Fruit fly (Drosophila melanogaster) whole organism, prepupa: ENCODE data around the gene FER.

ENCODE experiments used
- Blimp-1 ChIP-seq: fragments of 200-800 bp; sonication (Bioruptor generic); optimal IDR thresholded peaks from 3 replicates; lab custom pipeline; 2017; ENCODE audit warnings: missing biosample characterization, missing genetic modification characterization, mild to moderate bottlenecking, moderate library complexity, missing genetic modification reagents
- CG10669 ChIP-seq: fragments of 200-800 bp; sonication (Bioruptor generic); optimal IDR thresholded peaks from 3 replicates; lab custom pipeline; 2018; ENCODE audit warnings: missing biosample characterization, mild to moderate bottlenecking, missing genetic modification characterization, moderate library complexity
- CG11902 ChIP-seq: fragments of 200-800 bp; sonication (Bioruptor generic); optimal IDR thresholded peaks from 3 replicates; lab custom pipeline; 2016; ENCODE audit warnings: missing biosample characterization, missing genetic modification characterization
- CG15336 ChIP-seq: fragments of 200-800 bp; sonication (Bioruptor generic); IDR thresholded peaks from 2 replicates; pipeline ENCODE4 v1.3.6; 2022; ENCODE audit warnings: missing biosample characterization, missing genetic modification characterization
- CG16779 ChIP-seq: fragments of 200-800 bp; sonication (Bioruptor generic); optimal IDR thresholded peaks from 3 replicates; lab custom pipeline; 2017; ENCODE audit warnings: missing biosample characterization, mild to moderate bottlenecking, missing genetic modification characterization
- CG32006 ChIP-seq: fragments of 200-800 bp; sonication (Bioruptor generic); optimal IDR thresholded peaks from 3 replicates; lab custom pipeline; 2017; ENCODE audit warnings: missing biosample characterization, mild to moderate bottlenecking, missing genetic modification characterization
- CG34406 ChIP-seq: fragments of 200-800 bp; sonication (Bioruptor generic); optimal IDR thresholded peaks from 3 replicates; lab custom pipeline; 2016; ENCODE audit warnings: missing biosample characterization, missing genetic modification characterization
- CG3919 ChIP-seq: fragments of 200-800 bp; sonication (Bioruptor generic); optimal IDR thresholded peaks from 3 replicates; lab custom pipeline; 2016; ENCODE audit warnings: missing biosample characterization, missing genetic modification characterization
- CG4318 ChIP-seq: fragments of 200-800 bp; sonication (Bioruptor generic); optimal IDR thresholded peaks from 3 replicates; lab custom pipeline; 2017; ENCODE audit warnings: missing biosample characterization, mild to moderate bottlenecking, missing genetic modification characterization
- CG6163 ChIP-seq: fragments of 200-800 bp; sonication (Bioruptor generic); IDR thresholded peaks from 3 replicates; pipeline ENCODE4 v1.3.6; 2022; ENCODE audit warnings: missing biosample characterization, missing genetic modification characterization
- CG6276 ChIP-seq: fragments of 200-800 bp; sonication (Bioruptor generic); optimal IDR thresholded peaks from 2 replicates; lab custom pipeline; 2017; ENCODE audit warnings: missing biosample characterization, mild to moderate bottlenecking, missing genetic modification characterization
- CG6808 ChIP-seq: fragments of 200-800 bp; sonication (Bioruptor generic); optimal IDR thresholded peaks from 3 replicates; lab custom pipeline; 2017; ENCODE audit warnings: missing biosample characterization, missing genetic modification characterization, mild to moderate bottlenecking, moderate library complexity, missing genetic modification reagents
- CG6854 ChIP-seq: fragments of 200-800 bp; sonication (Bioruptor generic); optimal IDR thresholded peaks from 2 replicates; lab custom pipeline; 2017; ENCODE audit warnings: missing biosample characterization, mild to moderate bottlenecking, missing genetic modification characterization
- CG8119 ChIP-seq: fragments of 200-800 bp; sonication (Bioruptor generic); IDR thresholded peaks from 3 replicates; pipeline ENCODE4 v1.3.6; 2022; ENCODE audit warnings: missing biosample characterization, missing genetic modification characterization
- CG8632 ChIP-seq: fragments of 200-800 bp; sonication (Bioruptor generic); optimal IDR thresholded peaks from 3 replicates; lab custom pipeline; 2016; ENCODE audit warnings: missing biosample characterization, missing genetic modification characterization
- Eip78C ChIP-seq: fragments of 200-800 bp; sonication (Bioruptor generic); peaks from one replicate; lab custom pipeline; 2016; ENCODE audit warnings: missing biosample characterization, missing genetic modification characterization
- Eip93F ChIP-seq: fragments of 200-800 bp; sonication (Bioruptor generic); optimal IDR thresholded peaks from 2 replicates; lab custom pipeline; 2016; ENCODE audit warnings: missing biosample characterization, mild to moderate bottlenecking, missing genetic modification characterization
- Hr38 ChIP-seq: sonication (Bioruptor generic); optimal IDR thresholded peaks from 2 replicates; lab custom pipeline; 2016; ENCODE audit warnings: missing biosample characterization, missing genetic modification characterization
- Hr39 ChIP-seq: fragments of 200-800 bp; sonication (Bioruptor generic); optimal IDR thresholded peaks from 2 replicates; lab custom pipeline; 2016; ENCODE audit warnings: missing biosample characterization, missing genetic modification characterization
- Lpt ChIP-seq: fragments of 200-800 bp; sonication (Bioruptor generic); optimal IDR thresholded peaks from 3 replicates; lab custom pipeline; 2016; ENCODE audit warnings: missing biosample characterization, missing genetic modification characterization
- Met ChIP-seq: fragments of 200-800 bp; sonication (Bioruptor generic); optimal IDR thresholded peaks from 3 replicates; lab custom pipeline; 2016; ENCODE audit warnings: missing biosample characterization, missing genetic modification characterization
- OdsH ChIP-seq: fragments of 200-800 bp; sonication (Bioruptor generic); optimal IDR thresholded peaks from 3 replicates; lab custom pipeline; 2016; ENCODE audit warnings: missing biosample characterization, missing genetic modification characterization
- Sox14 ChIP-seq: fragments of 200-800 bp; sonication (Bioruptor generic); optimal IDR thresholded peaks from 3 replicates; lab custom pipeline; 2016; ENCODE audit warnings: missing biosample characterization, missing genetic modification characterization
- Sox15 ChIP-seq: fragments of 200-800 bp; sonication (Bioruptor generic); optimal IDR thresholded peaks from 3 replicates; lab custom pipeline; 2016; ENCODE audit warnings: missing biosample characterization, missing genetic modification characterization
- achi ChIP-seq: fragments of 200-800 bp; sonication (Bioruptor generic); optimal IDR thresholded peaks from 3 replicates; lab custom pipeline; 2016; ENCODE audit warnings: missing biosample characterization, missing genetic modification characterization
- acj6 ChIP-seq: fragments of 200-800 bp; sonication (Bioruptor generic); optimal IDR thresholded peaks from 3 replicates; lab custom pipeline; 2016; ENCODE audit warnings: missing biosample characterization, missing genetic modification characterization
- dac ChIP-seq: fragments of 200-800 bp; sonication (Bioruptor generic); optimal IDR thresholded peaks from 2 replicates; lab custom pipeline; 2017; ENCODE audit warnings: missing biosample characterization, mild to moderate bottlenecking, missing genetic modification characterization
- esn ChIP-seq: fragments of 200-800 bp; sonication (Bioruptor generic); optimal IDR thresholded peaks from 2 replicates; lab custom pipeline; 2016; ENCODE audit warnings: missing biosample characterization, mild to moderate bottlenecking, missing genetic modification characterization, moderate library complexity
- fkh ChIP-seq: fragments of 200-800 bp; sonication (Bioruptor generic); optimal IDR thresholded peaks from 3 replicates; lab custom pipeline; 2017; ENCODE audit warnings: missing biosample characterization, mild to moderate bottlenecking, missing genetic modification characterization, moderate library complexity
- lz ChIP-seq: fragments of 200-800 bp; sonication (Bioruptor generic); optimal IDR thresholded peaks from 3 replicates; lab custom pipeline; 2016; ENCODE audit warnings: missing biosample characterization, missing genetic modification characterization
- net ChIP-seq: fragments of 200-800 bp; sonication (Bioruptor generic); optimal IDR thresholded peaks from 3 replicates; lab custom pipeline; 2016; ENCODE audit warnings: missing biosample characterization, missing genetic modification characterization
- salr ChIP-seq, 2 experiments: fragments of 200-800 bp; sonication (Bioruptor generic); optimal IDR thresholded peaks; 3 replicates each; lab custom pipeline; 2016 to 2018; ENCODE audit warnings: missing biosample characterization in 2 of 2, missing genetic modification characterization in 2 of 2, mild to moderate bottlenecking in 1 of 2
- spab ChIP-seq: fragments of 200-800 bp; sonication (Bioruptor generic); optimal IDR thresholded peaks from 2 replicates; lab custom pipeline; 2017; ENCODE audit warnings: missing biosample characterization, mild to moderate bottlenecking, missing genetic modification characterization, missing genetic modification reagents
- ss ChIP-seq, 2 experiments: fragments of 200-800 bp; sonication (Bioruptor generic); optimal IDR thresholded peaks; 2 replicates in 1 of 2; 3 replicates in 1 of 2; lab custom pipeline; 2017 to 2018; ENCODE audit warnings: mild to moderate bottlenecking in 2 of 2, missing biosample characterization in 2 of 2, missing genetic modification characterization in 2 of 2, moderate library complexity in 1 of 2
- svp ChIP-seq: fragments of 200-800 bp; sonication (Bioruptor generic); peaks from one replicate; lab custom pipeline; 2016; ENCODE audit warnings: missing biosample characterization, missing genetic modification characterization
- topi ChIP-seq: fragments of 200-800 bp; sonication (Bioruptor generic); optimal IDR thresholded peaks from 3 replicates; lab custom pipeline; 2016; ENCODE audit warnings: missing biosample characterization, missing genetic modification characterization
- vri ChIP-seq: fragments of 200-800 bp; sonication (Bioruptor generic); optimal IDR thresholded peaks from 3 replicates; lab custom pipeline; 2016; ENCODE audit warnings: missing biosample characterization, mild to moderate bottlenecking, missing genetic modification characterization

FER gene

dm6 chr3R:9434543-9435407, 40.4 kb upstream of the FER start (continued):
- TF ChIP-seq acj6, result peak; percentile 48
- peak in 1 of 2 experiments; percentile 78 for TF ChIP-seq salr (GFP tag; optimal IDR thresholded peaks at IDR 0.05; lab: Kevin White, UChicago)
- TF ChIP-seq CG3919, result peak; percentile 60
- 0 out of 3 replicates have a peak, but pooled peaks have one; percentile 30 for TF ChIP-seq CG6163 (GFP tag; lab: Robert Waterston, UW)
- peak; percentile 73 for TF ChIP-seq achi (GFP tag; lab: Kevin White, UChicago)
- TF ChIP-seq CG32006 (GFP tag; lab: Kevin White, UChicago), result peak; percentile 85
- TF ChIP-seq CG15336 (GFP tag; lab: Robert Waterston, UW), result peak; percentile 93
- TF ChIP-seq ss (GFP tag; optimal IDR thresholded peaks at IDR 0.05; lab: Kevin White, UChicago), result no peak
- peak; percentile 32 for TF ChIP-seq CG10669
- peak; percentile 2 for TF ChIP-seq spab (GFP tag; lab: Kevin White, UChicago)
- no peak for TF ChIP-seq Blimp-1 (GFP tag; lab: Kevin White, UChicago)
- no peak for TF ChIP-seq Met (GFP tag; lab: Kevin White, UChicago)
- peak; percentile 5 for TF ChIP-seq Sox15 (GFP tag; lab: Kevin White, UChicago)
- peak; percentile 63 for TF ChIP-seq dac (GFP tag; lab: Kevin White, UChicago)
- peak; percentile 67 for TF ChIP-seq CG4318 (GFP tag; lab: Kevin White, UChicago)
- TF ChIP-seq CG6276 (GFP tag; lab: Kevin White, UChicago), result peak; percentile 85
- peak; percentile 60 for TF ChIP-seq svp (GFP tag; lab: Kevin White, UChicago)
- peak; percentile 73 for TF ChIP-seq OdsH (GFP tag; lab: Kevin White, UChicago)
- no peak for TF ChIP-seq Hr39 (GFP tag; lab: Kevin White, UChicago)
- peak; percentile 46 for TF ChIP-seq CG8632 (GFP tag; lab: Kevin White, UChicago)
- TF ChIP-seq CG8119, result peak; percentile 87
- TF ChIP-seq CG6808 (GFP tag; lab: Kevin White, UChicago), result no peak
- TF ChIP-seq Lpt (GFP tag; lab: Kevin White, UChicago), result peak; percentile 22
- peak; percentile 39 for TF ChIP-seq Sox14
- TF ChIP-seq net (GFP tag; lab: Kevin White, UChicago), result peak; percentile 74
- TF ChIP-seq topi (GFP tag; lab: Kevin White, UChicago), result no peak
- TF ChIP-seq esn (GFP tag; lab: Kevin White, UChicago), result peak; percentile 41
- TF ChIP-seq, all 60 proteins: peak for 37

- TF ChIP-seq CG34406, result no peak
- no peak for TF ChIP-seq CG6854
- TF ChIP-seq Hr38 (GFP tag; lab: Kevin White, UChicago), result no peak
- TF ChIP-seq lz (GFP tag; lab: Kevin White, UChicago), result no peak
- TF ChIP-seq CG11902, result no peak
- no peak for TF ChIP-seq Hr39 (GFP tag; lab: Kevin White, UChicago)
- TF ChIP-seq acj6, result no peak
- TF ChIP-seq achi (GFP tag; lab: Kevin White, UChicago), result no peak
- TF ChIP-seq CG6163 (GFP tag; lab: Robert Waterston, UW), result no peak
- no peak for TF ChIP-seq fkh (GFP tag; lab: Kevin White, UChicago)
- TF ChIP-seq svp (GFP tag; lab: Kevin White, UChicago), result no peak
- TF ChIP-seq vri (GFP tag; lab: Kevin White, UChicago), result no peak
- no peak for TF ChIP-seq CG16779
- TF ChIP-seq CG3919, result no peak
- TF ChIP-seq Eip93F (GFP tag; lab: Kevin White, UChicago), result no peak
- no peak for TF ChIP-seq CG8632 (GFP tag; lab: Kevin White, UChicago)
Observed at dm6 chr3R:9433774-9434173, 39.4 kb upstream of the FER start.

dm6 chr3R:9433270-9433669, 38.9 kb upstream of the FER start:
- TF ChIP-seq Eip78C (GFP tag; lab: Kevin White, UChicago) (peak; percentile 27), Sox15 (GFP tag; lab: Kevin White, UChicago) (no peak)
- TF ChIP-seq, all 60 proteins: peak for 1
